Fruit fly (Drosophila melanogaster): ENCODE results near the gene EloA.

Gene EloA

DNA sequence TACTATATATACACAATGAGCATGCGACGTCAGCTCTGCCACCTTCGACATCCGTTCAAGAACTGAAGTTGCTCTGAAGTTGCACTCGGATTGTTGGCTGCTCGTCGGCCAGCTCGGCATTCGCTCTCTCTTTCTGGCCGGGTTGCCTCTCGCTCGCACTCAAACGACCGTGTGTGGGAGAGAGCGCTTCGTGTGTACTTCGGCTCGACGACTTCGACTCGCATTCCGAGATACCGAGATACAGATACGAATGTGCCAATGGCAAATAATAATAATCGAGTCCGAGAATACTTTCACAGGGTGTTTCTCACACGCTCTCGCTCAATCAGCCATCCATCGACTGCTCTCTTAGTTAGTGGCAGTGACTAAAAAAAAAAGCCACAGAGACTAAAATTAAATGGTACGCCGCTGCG lies 44.0 kb downstream of the EloA start (continued):
- TF ChIP-seq CG9437 (GFP tag; optimal IDR thresholded peaks at IDR 0.05) = no peak
- TF ChIP-seq CG14441 (GFP tag; IDR thresholded peaks at IDR 0.05) = no peak
- peak; percentile 98 for TF ChIP-seq Jarid2 (GFP tag; optimal IDR thresholded peaks at IDR 0.05)
- TF ChIP-seq CG12071 (GFP tag; optimal IDR thresholded peaks at IDR 0.05) = peak; percentile 31
- peak; percentile 25 for TF ChIP-seq Fer1 (GFP tag; optimal IDR thresholded peaks at IDR 0.05)
- no peak for TF ChIP-seq btn (GFP tag; optimal IDR thresholded peaks at IDR 0.05)
- TF ChIP-seq Antp (GFP tag; optimal IDR thresholded peaks at IDR 0.05) = no peak
- TF ChIP-seq Doc2 (GFP tag; IDR thresholded peaks at IDR 0.05) = no peak
- peak; percentile 32 for TF ChIP-seq CG33557 (GFP tag; optimal IDR thresholded peaks at IDR 0.05)
- no peak for TF ChIP-seq CG18619 (GFP tag; optimal IDR thresholded peaks at IDR 0.05)
- peak; percentile 75 for TF ChIP-seq HmgD (GFP tag; optimal IDR thresholded peaks at IDR 0.05)
- TF ChIP-seq CG6813 (GFP tag; optimal IDR thresholded peaks at IDR 0.05) = peak; percentile 36
- no peak for TF ChIP-seq Elba2 (GFP tag; optimal IDR thresholded peaks at IDR 0.05)
- no peak for TF ChIP-seq Ptx1 (GFP tag; IDR thresholded peaks at IDR 0.05)
- TF ChIP-seq CG7357 (GFP tag; IDR thresholded peaks at IDR 0.05) = no peak
- peak; percentile 45 for TF ChIP-seq unpg (GFP tag; optimal IDR thresholded peaks at IDR 0.05)
- TF ChIP-seq gt (GFP tag; IDR thresholded peaks at IDR 0.05) = no peak
- TF ChIP-seq MTF-1 (GFP tag; optimal IDR thresholded peaks at IDR 0.05; ENCODE audit: borderline replicate concordance) = peak; percentile 31
- peak; percentile 99 for TF ChIP-seq CG6254 (GFP tag; optimal IDR thresholded peaks at IDR 0.05)
- TF ChIP-seq CTCF (GFP tag; optimal IDR thresholded peaks at IDR 0.05) = no peak
- TF ChIP-seq abd-A (tag; optimal IDR thresholded peaks at IDR 0.05) = peak; percentile 75
- no peak for TF ChIP-seq Neu2 (GFP tag; optimal IDR thresholded peaks at IDR 0.05; ENCODE audit: borderline replicate concordance)
- TF ChIP-seq CG17568 (GFP tag; optimal IDR thresholded peaks at IDR 0.05) = peak; percentile 12
- TF ChIP-seq sna (GFP tag; IDR thresholded peaks at IDR 0.05; ENCODE audit: partially characterized antibody) = peak; percentile 66
- no peak for TF ChIP-seq E2f1 (GFP tag; IDR thresholded peaks at IDR 0.05)
- no peak for TF ChIP-seq Hmx (GFP tag; optimal IDR thresholded peaks at IDR 0.05)
- TF ChIP-seq CG4360 (GFP tag; IDR thresholded peaks at IDR 0.05) = peak; percentile 62
- no peak for TF ChIP-seq CG10565 (GFP tag; optimal IDR thresholded peaks at IDR 0.05)
- peak; percentile 66 for TF ChIP-seq HLHmδ (GFP tag; optimal IDR thresholded peaks at IDR 0.05)
- TF ChIP-seq Drgx (GFP tag; IDR thresholded peaks at IDR 0.05) = peak; percentile 52; the same call in 1 of the 2 replicates
- no peak; the same call in 2 of the 3 replicates for TF ChIP-seq HLH4C (GFP tag; IDR thresholded peaks at IDR 0.05; ENCODE audit: partially characterized antibody)
- TF ChIP-seq Asciz (GFP tag; optimal IDR thresholded peaks at IDR 0.05) = no peak
- no peak for TF ChIP-seq CG4820 (GFP tag; optimal IDR thresholded peaks at IDR 0.05)
- TF ChIP-seq dysf (GFP tag; IDR thresholded peaks at IDR 0.05) = 0 out of 3 replicates have a peak, but pooled peaks have one; percentile 22
- peak; percentile 48 for TF ChIP-seq pfk (GFP tag; optimal IDR thresholded peaks at IDR 0.05)
- TF ChIP-seq CG1647 (GFP tag; optimal IDR thresholded peaks at IDR 0.05) = no peak
- TF ChIP-seq ERR (GFP tag; optimal IDR thresholded peaks at IDR 0.05) = peak; percentile 13
- TF ChIP-seq chinmo (GFP tag; IDR thresholded peaks at IDR 0.05; ENCODE audit: partially characterized antibody) = peak; percentile 91; the same call in 3 of the 4 replicates
- TF ChIP-seq HLH3B (GFP tag; IDR thresholded peaks at IDR 0.05) = peak; percentile 30; the same call in 1 of the 2 replicates
- peak; percentile 60; the same call in 1 of the 2 replicates for TF ChIP-seq CG10321 (GFP tag; IDR thresholded peaks at IDR 0.05)
- TF ChIP-seq CG2875 (GFP tag; optimal IDR thresholded peaks at IDR 0.05) = peak; percentile 14
- TF ChIP-seq CG15601 (tag; optimal IDR thresholded peaks at IDR 0.05) = no peak
- TF ChIP-seq Bdp1 (GFP tag; optimal IDR thresholded peaks at IDR 0.05) = no peak
- no peak for TF ChIP-seq TFAM (GFP tag; optimal IDR thresholded peaks at IDR 0.05)
- peak; percentile 12 for TF ChIP-seq CG10267 (tag; optimal IDR thresholded peaks at IDR 0.05)
- peak; percentile 66 for TF ChIP-seq bbx (GFP tag; IDR thresholded peaks at IDR 0.05; ENCODE audit: partially characterized antibody)
- TF ChIP-seq CG2712 (tag; optimal IDR thresholded peaks at IDR 0.05) = peak; percentile 45
- TF ChIP-seq CG33213 (GFP tag; optimal IDR thresholded peaks at IDR 0.05) = no peak
- peak; percentile 60 for TF ChIP-seq sob (GFP tag; IDR thresholded peaks at IDR 0.05)
- TF ChIP-seq mirr (GFP tag; optimal IDR thresholded peaks at IDR 0.05) = peak; percentile 60
- no peak for TF ChIP-seq ems (GFP tag; optimal IDR thresholded peaks at IDR 0.05)
